Worm (Caenorhabditis elegans): ENCODE measurements around the gene pqn-39.

The pqn-39 gene

DNA sequence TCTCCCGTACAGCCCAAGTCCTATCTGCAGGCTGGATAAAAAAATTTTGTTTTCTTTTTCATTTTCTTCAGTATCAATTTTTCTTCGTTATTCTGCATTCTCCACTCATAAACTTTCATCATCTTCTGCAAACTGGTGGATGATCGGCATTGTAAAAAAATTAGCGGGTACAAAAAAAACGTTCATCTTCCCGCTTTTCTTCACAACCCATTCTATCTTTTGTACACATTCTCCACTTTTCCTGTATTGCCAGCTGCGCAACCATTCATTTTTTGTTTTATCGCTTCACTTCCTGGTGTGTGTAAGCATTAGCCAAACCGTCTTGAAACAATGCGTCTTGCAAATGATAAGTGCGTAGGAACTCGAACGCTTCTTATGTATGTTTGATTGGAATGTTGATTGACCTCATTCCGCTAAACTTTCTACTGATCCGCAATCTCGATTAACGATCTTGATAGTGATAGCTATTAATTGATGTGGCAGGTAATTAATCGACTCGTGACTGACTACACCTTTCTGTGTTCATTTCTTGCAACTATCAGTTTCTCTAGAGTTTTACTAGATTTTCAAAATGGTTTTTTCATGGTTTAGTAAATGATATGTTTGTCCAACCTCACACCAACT is 6.1 kb upstream of the pqn-39 start:
- TF ChIP-seq unc-62 (GFP tag; optimal IDR thresholded peaks at IDR 0.05) (peak; percentile 73), nhr-43 (tag; optimal IDR thresholded peaks at IDR 0.05; ENCODE audit: poor library complexity, severe bottlenecking) (peak; percentile 74), elt-3 (tag; optimal IDR thresholded peaks at IDR 0.05) (peak; percentile 27 to 53 (median 29)), nhr-23 (tag; optimal IDR thresholded peaks at IDR 0.05) (peak; percentile 82), R02D3.7 (tag; optimal IDR thresholded peaks at IDR 0.05) (no peak), pqm-1 (tag; optimal IDR thresholded peaks at IDR 0.05) (peak; percentile 16), elt-1 (tag; optimal IDR thresholded peaks at IDR 0.05) (peak; percentile 90), elt-2 (tag; optimal IDR thresholded peaks at IDR 0.05) (peak; percentile 57), lin-15B (tag; optimal IDR thresholded peaks at IDR 0.05) (no peak), jun-1 (tag; optimal IDR thresholded peaks at IDR 0.05) (peak; percentile 44), nhr-25 (tag; optimal IDR thresholded peaks at IDR 0.05) (peak; percentile 75), unc-39 (tag; optimal IDR thresholded peaks at IDR 0.05) (no peak), egl-5 (tag; optimal IDR thresholded peaks at IDR 0.05) (peak; percentile 4)

- TF ChIP-seq snpc-4 (tag; optimal IDR thresholded peaks at IDR 0.05) = no peak
- peak; percentile 3 for TF ChIP-seq jun-1 (tag; optimal IDR thresholded peaks at IDR 0.05)
- peak; percentile 80 for TF ChIP-seq lin-39 (tag; optimal IDR thresholded peaks at IDR 0.05)
- peak; percentile 10 for TF ChIP-seq pqm-1 (tag; optimal IDR thresholded peaks at IDR 0.05)
- peak; percentile 74 for TF ChIP-seq nfya-1 (tag; optimal IDR thresholded peaks at IDR 0.05; ENCODE audit: insufficient read depth)
- no peak for TF ChIP-seq elt-3 (tag; optimal IDR thresholded peaks at IDR 0.05)
- peak; percentile 32 for TF ChIP-seq hmg-11 (tag; optimal IDR thresholded peaks at IDR 0.05)
- TF ChIP-seq pha-4 (tag; optimal IDR thresholded peaks at IDR 0.05) = peak; percentile 23
- peak; percentile 13 for TF ChIP-seq elt-2 (tag; optimal IDR thresholded peaks at IDR 0.05)
- TF ChIP-seq fkh-10 (GFP tag; optimal IDR thresholded peaks at IDR 0.05) = peak; percentile 4
- TF ChIP-seq lin-15B (tag; optimal IDR thresholded peaks at IDR 0.05) = peak; percentile 46
- TF ChIP-seq zag-1 (tag; optimal IDR thresholded peaks at IDR 0.05) = no peak
- TF ChIP-seq mdl-1 (tag; optimal IDR thresholded peaks at IDR 0.05) = peak; percentile 4
- TF ChIP-seq skn-1 (tag; optimal IDR thresholded peaks at IDR 0.05) = peak; percentile 12
- TF ChIP-seq egl-5 (tag; optimal IDR thresholded peaks at IDR 0.05) = peak; percentile 19
- TF ChIP-seq nhr-67 (tag; optimal IDR thresholded peaks at IDR 0.05) = no peak
These were observed 5.3 kb upstream of the pqn-39 start for ce11 chrX:13973769-13974168.

- TF ChIP-seq lsy-12 (tag; optimal IDR thresholded peaks at IDR 0.05) (peak; percentile 55), lin-15B (tag; optimal IDR thresholded peaks at IDR 0.05) (peak; percentile 20), nhr-77 (tag; optimal IDR thresholded peaks at IDR 0.05) (no peak), snpc-4 (tag; optimal IDR thresholded peaks at IDR 0.05) (peak; percentile 63), pqm-1 (tag; optimal IDR thresholded peaks at IDR 0.05) (peak; percentile 27), nhr-25 (tag; optimal IDR thresholded peaks at IDR 0.05) (no peak), R02D3.7 (tag; optimal IDR thresholded peaks at IDR 0.05) (peak; percentile 10), ceh-16 (tag; optimal IDR thresholded peaks at IDR 0.05) (no peak), nhr-43 (tag; optimal IDR thresholded peaks at IDR 0.05; ENCODE audit: poor library complexity, severe bottlenecking) (no peak), ceh-9 (tag; optimal IDR thresholded peaks at IDR 0.05) (no peak), ceh-28 (tag; optimal IDR thresholded peaks at IDR 0.05) (peak; percentile 62), nfya-1 (tag; optimal IDR thresholded peaks at IDR 0.05; ENCODE audit: insufficient read depth) (peak; percentile 63), fos-1 (tag; optimal IDR thresholded peaks at IDR 0.05) (no peak), ZK546.5 (tag; optimal IDR thresholded peaks at IDR 0.05) (no peak), nhr-11 (tag; optimal IDR thresholded peaks at IDR 0.05) (peak; percentile 60), nhr-67 (tag; optimal IDR thresholded peaks at IDR 0.05) (no peak), fkh-2 (tag; optimal IDR thresholded peaks at IDR 0.05) (peak; percentile 40), hmg-11 (tag; optimal IDR thresholded peaks at IDR 0.05) (peak; percentile 95), jun-1 (tag; optimal IDR thresholded peaks at IDR 0.05) (peak; percentile 76), ceh-82 (tag; optimal IDR thresholded peaks at IDR 0.05) (no peak), nhr-28 (tag; optimal IDR thresholded peaks at IDR 0.05) (no peak), elt-2 (tag; optimal IDR thresholded peaks at IDR 0.05) (peak; percentile 68), pha-4 (tag; optimal IDR thresholded peaks at IDR 0.05) (peak; percentile 90), nhr-12 (tag; optimal IDR thresholded peaks at IDR 0.05) (no peak), eor-1 (tag; optimal IDR thresholded peaks at IDR 0.05) (no peak), egl-5 (tag; optimal IDR thresholded peaks at IDR 0.05) (peak; percentile 41), mdl-1 (tag; optimal IDR thresholded peaks at IDR 0.05) (no peak), elt-3 (tag; optimal IDR thresholded peaks at IDR 0.05) (no peak), unc-62 (GFP tag; optimal IDR thresholded peaks at IDR 0.05) (peak; percentile 79), nhr-23 (tag; optimal IDR thresholded peaks at IDR 0.05) (peak; percentile 31), aly-2 (tag; optimal IDR thresholded peaks at IDR 0.05) (no peak), ztf-4 (tag; optimal IDR thresholded peaks at IDR 0.05) (peak; percentile 48), sea-2 (GFP tag; optimal IDR thresholded peaks at IDR 0.05) (no peak), skn-1 (tag; optimal IDR thresholded peaks at IDR 0.05) (peak; percentile 24), unc-39 (tag; optimal IDR thresholded peaks at IDR 0.05) (no peak), fkh-10 (GFP tag; optimal IDR thresholded peaks at IDR 0.05) (no peak), tbx-2 (tag; optimal IDR thresholded peaks at IDR 0.05) (peak; percentile 55), elt-1 (tag; optimal IDR thresholded peaks at IDR 0.05) (peak; percentile 57), egl-27 (tag; optimal IDR thresholded peaks at IDR 0.05) (peak; percentile 48), daf-12 (tag; optimal IDR thresholded peaks at IDR 0.05) (no peak), zag-1 (tag; optimal IDR thresholded peaks at IDR 0.05) (no peak)
These were observed 937 bp upstream of the pqn-39 start for ce11 chrX:13969257-13969968.

Data from whole organism, L3 larva.